Fruit fly (Drosophila melanogaster): ENCODE measurements around the gene Ulp1.
A peak's percentile ranks its signal among the peaks of the same experiment; 100 is the strongest.

Gene Ulp1

dm6 chrX:19248426-19249217 lies 40.6 kb upstream of the Ulp1 start, which contains the start of gene Hs3st-B (continued):
- TF ChIP-seq CG13894 (tag; optimal IDR thresholded peaks at IDR 0.05) (no peak), CG16779 (GFP tag; IDR thresholded peaks at IDR 0.05) (0 out of 2 replicates have a peak, but pooled peaks have one; percentile 54), nau (GFP tag; optimal IDR thresholded peaks at IDR 0.05) (no peak), ara (GFP tag; IDR thresholded peaks at IDR 0.05) (no peak), tx (GFP tag; optimal IDR thresholded peaks at IDR 0.05) (no peak), Poxn (GFP tag; IDR thresholded peaks at IDR 0.05) (no peak), CG15514 (GFP tag; optimal IDR thresholded peaks at IDR 0.05) (peak; percentile 2), CG4707 (GFP tag; optimal IDR thresholded peaks at IDR 0.05) (no peak), CG11723 (GFP tag; optimal IDR thresholded peaks at IDR 0.05) (no peak), CG34224 (GFP tag; IDR thresholded peaks at IDR 0.05; ENCODE audit: partially characterized antibody) (no peak), tgo (GFP tag; IDR thresholded peaks at IDR 0.05) (no peak), CG18476 (GFP tag; optimal IDR thresholded peaks at IDR 0.05) (no peak), D (optimal IDR thresholded peaks at IDR 0.05) (no peak), D (GFP tag; optimal IDR thresholded peaks at IDR 0.05) (no peak), maf-S (GFP tag; optimal IDR thresholded peaks at IDR 0.05) (no peak), hb (GFP tag; IDR thresholded peaks at IDR 0.05; ENCODE audit: partially characterized antibody) (no peak), CG10274 (GFP tag; optimal IDR thresholded peaks at IDR 0.05) (no peak), repo (GFP tag; optimal IDR thresholded peaks at IDR 0.05) (no peak), CG11696 (GFP tag; IDR thresholded peaks at IDR 0.05) (no peak), Xrp1 (GFP tag; IDR thresholded peaks at IDR 0.05) (no peak), CG2199 (GFP tag; IDR thresholded peaks at IDR 0.05) (no peak), bigmax (GFP tag; optimal IDR thresholded peaks at IDR 0.05) (no peak), jigr1 (GFP tag; IDR thresholded peaks at IDR 0.05) (no peak), grau (tag; optimal IDR thresholded peaks at IDR 0.05) (no peak), dysf (GFP tag; IDR thresholded peaks at IDR 0.05) (0 out of 3 replicates have a peak, but pooled peaks have one; percentile 27), CG12104 (GFP tag; optimal IDR thresholded peaks at IDR 0.05) (no peak), Dip2 (GFP tag; IDR thresholded peaks at IDR 0.05) (no peak), Gsc (GFP tag; IDR thresholded peaks at IDR 0.05) (no peak), slbo (GFP tag; IDR thresholded peaks at IDR 0.05) (0 out of 2 replicates have a peak, but pooled peaks have one; percentile 31), CG30403 (GFP tag; optimal IDR thresholded peaks at IDR 0.05) (peak; percentile 29), CG17612 (GFP tag; IDR thresholded peaks at IDR 0.05) (no peak), CG14860 (GFP tag; IDR thresholded peaks at IDR 0.05; ENCODE audit: partially characterized antibody) (no peak), Sox102F (GFP tag; optimal IDR thresholded peaks at IDR 0.05) (no peak), pfk (GFP tag; optimal IDR thresholded peaks at IDR 0.05) (no peak), ken (GFP tag; IDR thresholded peaks at IDR 0.05) (no peak), CG7963 (GFP tag; IDR thresholded peaks at IDR 0.05; ENCODE audit: partially characterized antibody) (no peak), CG12769 (tag; optimal IDR thresholded peaks at IDR 0.05) (no peak), sima (GFP tag; optimal IDR thresholded peaks at IDR 0.05) (no peak), inv (GFP tag; IDR thresholded peaks at IDR 0.05; ENCODE audit: partially characterized antibody) (no peak), cwo (GFP tag; optimal IDR thresholded peaks at IDR 0.05) (peak; percentile 32), oc (tag; optimal IDR thresholded peaks at IDR 0.05) (no peak), az2 (GFP tag; optimal IDR thresholded peaks at IDR 0.05) (no peak), CG3995 (GFP tag; optimal IDR thresholded peaks at IDR 0.05) (no peak), CG31441 (GFP tag; IDR thresholded peaks at IDR 0.05) (no peak), Ada2b (GFP tag; IDR thresholded peaks at IDR 0.05) (no peak), CG13775 (GFP tag; optimal IDR thresholded peaks at IDR 0.05) (no peak), phol (tag; optimal IDR thresholded peaks at IDR 0.05) (peak; percentile 25), gfzf (GFP tag; optimal IDR thresholded peaks at IDR 0.05) (no peak), CG12236 (GFP tag; optimal IDR thresholded peaks at IDR 0.05) (no peak), CG8924 (tag; optimal IDR thresholded peaks at IDR 0.05) (peak; percentile 35)

Data from whole organism, embryonic.